Fruit fly (Drosophila melanogaster): ENCODE results near the gene Nhe1.

Nhe1 gene

dm6 chr2L:128977-129941, 22.7 kb upstream of the Nhe1 start (continued):
- TF ChIP-seq B-H2 (GFP tag; optimal IDR thresholded peaks at IDR 0.05) = peak; percentile 65
- peak; percentile 51; the same call in 1 of the 3 replicates for TF ChIP-seq CG11456 (GFP tag; IDR thresholded peaks at IDR 0.05)
- TF ChIP-seq CG2202 (tag; optimal IDR thresholded peaks at IDR 0.05) = peak; percentile 42
- TF ChIP-seq Optix (GFP tag; IDR thresholded peaks at IDR 0.05) = 0 out of 3 replicates have a peak, but pooled peaks have one; percentile 15
- TF ChIP-seq CG6654 (GFP tag; optimal IDR thresholded peaks at IDR 0.05) = no peak
- peak; percentile 11 for TF ChIP-seq unpg (GFP tag; optimal IDR thresholded peaks at IDR 0.05)
- peak; percentile 79 for TF ChIP-seq CG1832 (GFP tag; optimal IDR thresholded peaks at IDR 0.05)

dm6 chr2L:128296-128715, 21.8 kb upstream of the Nhe1 start:
- TF ChIP-seq kay (GFP tag; optimal IDR thresholded peaks at IDR 0.05) (no peak), CG11696 (GFP tag; IDR thresholded peaks at IDR 0.05) (0 out of 2 replicates have a peak, but pooled peaks have one; percentile 18), CG15514 (GFP tag; optimal IDR thresholded peaks at IDR 0.05) (peak; percentile 78), CG2199 (GFP tag; IDR thresholded peaks at IDR 0.05) (0 out of 3 replicates have a peak, but pooled peaks have one; percentile 54), otp (GFP tag; IDR thresholded peaks at IDR 0.05) (0 out of 3 replicates have a peak, but pooled peaks have one; percentile 8), CG30403 (GFP tag; optimal IDR thresholded peaks at IDR 0.05) (no peak), Fer1 (GFP tag; optimal IDR thresholded peaks at IDR 0.05) (peak; percentile 37), ci (GFP tag; IDR thresholded peaks at IDR 0.05) (0 out of 3 replicates have a peak, but pooled peaks have one; percentile 22), gcm (GFP tag; optimal IDR thresholded peaks at IDR 0.05) (no peak), Hmr (GFP tag; optimal IDR thresholded peaks at IDR 0.05) (peak; percentile 28), sob (GFP tag; IDR thresholded peaks at IDR 0.05) (peak; percentile 28; the same call in 1 of the 2 replicates), CG3281 (GFP tag; optimal IDR thresholded peaks at IDR 0.05) (peak; percentile 15), CG2678 (tag; optimal IDR thresholded peaks at IDR 0.05) (peak; percentile 12), CG14860 (GFP tag; IDR thresholded peaks at IDR 0.05; ENCODE audit: partially characterized antibody) (no peak), CG3838 (GFP tag; optimal IDR thresholded peaks at IDR 0.05) (no peak), CG12071 (GFP tag; optimal IDR thresholded peaks at IDR 0.05) (peak; percentile 30), CG13894 (tag; optimal IDR thresholded peaks at IDR 0.05) (peak; percentile 49), Deaf1 (tag; optimal IDR thresholded peaks at IDR 0.05) (peak; percentile 51), CG12769 (tag; optimal IDR thresholded peaks at IDR 0.05) (peak; percentile 20), Hand (GFP tag; optimal IDR thresholded peaks at IDR 0.05) (peak; percentile 49), eyg (GFP tag; optimal IDR thresholded peaks at IDR 0.05) (peak; percentile 35), CG17385 (GFP tag; optimal IDR thresholded peaks at IDR 0.05) (peak; percentile 21), nom (GFP tag; optimal IDR thresholded peaks at IDR 0.05) (peak; percentile 70), sens (GFP tag) (peak; percentile 86), CG1647 (GFP tag; optimal IDR thresholded peaks at IDR 0.05) (no peak), exex (tag; optimal IDR thresholded peaks at IDR 0.05) (peak; percentile 9), shn (GFP tag; optimal IDR thresholded peaks at IDR 0.05) (no peak), CG13624 (GFP tag; optimal IDR thresholded peaks at IDR 0.05) (peak; percentile 40), CG14014 (GFP tag; IDR thresholded peaks at IDR 0.05) (0 out of 2 replicates have a peak, but pooled peaks have one; percentile 20), CG17568 (GFP tag; optimal IDR thresholded peaks at IDR 0.05) (peak; percentile 31), CG6854 (GFP tag; optimal IDR thresholded peaks at IDR 0.05) (peak; percentile 7), CG7786 (GFP tag; optimal IDR thresholded peaks at IDR 0.05) (no peak), peb (GFP tag; IDR thresholded peaks at IDR 0.05) (no peak), Pdp1 (GFP tag; optimal IDR thresholded peaks at IDR 0.05) (peak in 1 of 2 experiments; percentile 15), Dbx (GFP tag; IDR thresholded peaks at IDR 0.05) (peak; percentile 16; the same call in 1 of the 3 replicates), CG13296 (GFP tag; optimal IDR thresholded peaks at IDR 0.05) (peak; percentile 19), onecut (GFP tag; IDR thresholded peaks at IDR 0.05) (no peak), Sox100B (GFP tag; optimal IDR thresholded peaks at IDR 0.05) (no peak), CG33213 (GFP tag; optimal IDR thresholded peaks at IDR 0.05) (peak; percentile 3)

Measured in whole organism, embryonic.